Fruit fly (Drosophila melanogaster) whole organism, embryonic: ENCODE data around the gene Pino.

ENCODE experiments used
- Aef1 ChIP-seq: fragments of 200-800 bp; sonication (Bioruptor generic); IDR thresholded peaks from 3 replicates; pipeline ENCODE4 v1.3.6; 2022; ENCODE audit warnings: missing biosample characterization, missing genetic modification characterization
- BEAF-32 ChIP-seq: fragments of 200-800 bp; sonication (Bioruptor generic); optimal IDR thresholded peaks from 3 replicates; lab custom pipeline; 2017; ENCODE audit warnings: missing biosample characterization, missing genetic modification characterization, mild to moderate bottlenecking, moderate library complexity, missing genetic modification reagents
- CG10959 ChIP-seq: fragments of 200-800 bp; sonication (Bioruptor generic); IDR thresholded peaks from 2 replicates; pipeline ENCODE4 v1.3.6; 2022; ENCODE audit warnings: missing biosample characterization, missing genetic modification characterization
- CG12071 ChIP-seq: fragments of 200-800 bp; sonication (Bioruptor generic); optimal IDR thresholded peaks from 3 replicates; lab custom pipeline; 2018; ENCODE audit warnings: missing biosample characterization, mild to moderate bottlenecking, missing genetic modification characterization
- CG13775 ChIP-seq: fragments of 200-800 bp; sonication (Bioruptor generic); optimal IDR thresholded peaks from 3 replicates; lab custom pipeline; 2017; ENCODE audit warnings: missing biosample characterization, mild to moderate bottlenecking, missing genetic modification characterization
- CG14667 ChIP-seq: fragments of 200-800 bp; sonication (Bioruptor generic); IDR thresholded peaks from 2 replicates; pipeline ENCODE4 v1.3.6; 2022; ENCODE audit warnings: missing biosample characterization, missing genetic modification characterization
- CG15269 ChIP-seq: fragments of 200-800 bp; sonication (Bioruptor generic); optimal IDR thresholded peaks from 2 replicates; lab custom pipeline; 2018; ENCODE audit warnings: missing biosample characterization, mild to moderate bottlenecking, missing genetic modification characterization, moderate library complexity
- CG15601 ChIP-seq: fragments of 200-800 bp; sonication (Bioruptor generic); optimal IDR thresholded peaks from 3 replicates; lab custom pipeline; 2019; ENCODE audit warnings: missing biosample characterization, mild to moderate bottlenecking, missing genetic modification characterization, moderate library complexity
- CG17568 ChIP-seq: fragments of 200-800 bp; sonication (Bioruptor generic); optimal IDR thresholded peaks from 2 replicates; lab custom pipeline; 2018; ENCODE audit warnings: missing biosample characterization, mild to moderate bottlenecking, missing genetic modification characterization, moderate library complexity
- CG17912 ChIP-seq: fragments of 200-800 bp; sonication (Bioruptor generic); optimal IDR thresholded peaks from 2 replicates; lab custom pipeline; 2018; ENCODE audit warnings: missing biosample characterization, mild to moderate bottlenecking, missing genetic modification characterization
- CG2889 ChIP-seq: fragments of 200-800 bp; sonication (Bioruptor generic); IDR thresholded peaks from 3 replicates; pipeline ENCODE4 v1.3.6; 2022; ENCODE audit warnings: missing biosample characterization, missing genetic modification characterization
- CG32532 ChIP-seq: fragments of 200-800 bp; sonication (Bioruptor generic); IDR thresholded peaks from 2 replicates; pipeline ENCODE4 v1.3.6; 2022; ENCODE audit warnings: missing biosample characterization, missing genetic modification characterization
- CG33213 ChIP-seq: fragments of 200-800 bp; sonication (Bioruptor generic); optimal IDR thresholded peaks from 3 replicates; lab custom pipeline; 2016; ENCODE audit warnings: missing biosample characterization, missing genetic modification characterization
- CG42726 ChIP-seq: fragments of 200-800 bp; sonication (Bioruptor generic); IDR thresholded peaks from 2 replicates; pipeline ENCODE4 v1.3.6; 2022; ENCODE audit warnings: missing biosample characterization, missing genetic modification characterization; ENCODE audit not compliant: partially characterized antibody
- CG4404 ChIP-seq: fragments of 200-800 bp; sonication (Bioruptor generic); IDR thresholded peaks from 2 replicates; pipeline ENCODE4 v1.3.6; 2022; ENCODE audit warnings: missing biosample characterization, missing genetic modification characterization
- CG5180 ChIP-seq: fragments of 200-800 bp; sonication (Bioruptor generic); optimal IDR thresholded peaks from 3 replicates; lab custom pipeline; 2017; ENCODE audit warnings: missing biosample characterization, missing genetic modification characterization, mild to moderate bottlenecking, moderate library complexity, missing genetic modification reagents
- CG6254 ChIP-seq: fragments of 200-800 bp; sonication (Bioruptor generic); optimal IDR thresholded peaks from 3 replicates; lab custom pipeline; 2017; ENCODE audit warnings: mild to moderate bottlenecking, missing biosample characterization, missing genetic modification reagents, missing genetic modification characterization
- CG6791 ChIP-seq: fragments of 200-800 bp; sonication (Bioruptor generic); IDR thresholded peaks from 3 replicates; pipeline ENCODE4 v1.3.6; 2022; ENCODE audit warnings: missing biosample characterization, missing genetic modification characterization; ENCODE audit not compliant: partially characterized antibody
- CG8924 ChIP-seq: fragments of 200-800 bp; optimal IDR thresholded peaks from 3 replicates; lab custom pipeline; 2019; ENCODE audit warnings: missing biosample characterization, mild to moderate bottlenecking, missing genetic modification characterization, moderate library complexity
- CG8944 ChIP-seq: fragments of 200-800 bp; sonication (Bioruptor generic); optimal IDR thresholded peaks from 3 replicates; lab custom pipeline; 2016; ENCODE audit warnings: missing biosample characterization, missing genetic modification characterization
- Dek ChIP-seq: fragments of 200-800 bp; sonication (Bioruptor generic); optimal IDR thresholded peaks from 3 replicates; lab custom pipeline; 2019; ENCODE audit warnings: missing biosample characterization, mild to moderate bottlenecking, missing genetic modification characterization, moderate library complexity
- E2f1 ChIP-seq: fragments of 200-800 bp; sonication (Bioruptor generic); IDR thresholded peaks from 2 replicates; pipeline ENCODE4 v1.3.6; 2022; ENCODE audit warnings: missing biosample characterization, missing genetic modification characterization
- HLH54F ChIP-seq: fragments of 200-800 bp; sonication (Bioruptor generic); optimal IDR thresholded peaks from 3 replicates; lab custom pipeline; 2016; ENCODE audit warnings: missing biosample characterization, missing genetic modification characterization
- Hey ChIP-seq: fragments of 200-800 bp; sonication (Bioruptor generic); optimal IDR thresholded peaks from 3 replicates; lab custom pipeline; 2018; ENCODE audit warnings: missing biosample characterization, mild to moderate bottlenecking, missing genetic modification characterization
- HmgD ChIP-seq: fragments of 200-800 bp; sonication (Bioruptor generic); optimal IDR thresholded peaks from 3 replicates; lab custom pipeline; 2016; ENCODE audit warnings: missing biosample characterization, missing genetic modification characterization
- Hr78 ChIP-seq, 2 experiments: fragments of 200-800 bp in 1 of 2; fragments of >200 bp in 1 of 2; sonication (Bioruptor generic) in 1 of 2; optimal IDR thresholded peaks; 2 replicates each; lab custom pipeline; 2017 to 2019; ENCODE audit warnings: missing biosample characterization in 2 of 2, missing genetic modification characterization in 2 of 2, mild to moderate bottlenecking in 1 of 2, moderate library complexity in 1 of 2
- Lpt ChIP-seq: fragments of >200 bp; optimal IDR thresholded peaks from 2 replicates; lab custom pipeline; 2018; ENCODE audit warnings: missing biosample characterization, missing genetic modification characterization
- Med ChIP-seq: fragments of 200-800 bp; sonication (Bioruptor generic); peaks from one replicate; lab custom pipeline; 2016; ENCODE audit warnings: missing biosample characterization, missing genetic modification characterization, mild to moderate bottlenecking, inconsistent platforms, moderate library complexity
- NfI ChIP-seq: fragments of 200-800 bp; sonication (Bioruptor generic); optimal IDR thresholded peaks from 3 replicates; lab custom pipeline; 2018; ENCODE audit warnings: missing biosample characterization, mild to moderate bottlenecking, missing genetic modification characterization, moderate library complexity
- Ptx1 ChIP-seq: fragments of 200-800 bp; sonication (Bioruptor generic); IDR thresholded peaks from 2 replicates; pipeline ENCODE4 v1.3.6; 2022; ENCODE audit warnings: missing biosample characterization, missing genetic modification characterization
- Rfx ChIP-seq: fragments of 200-800 bp; sonication (Bioruptor generic); IDR thresholded peaks from 2 replicates; pipeline ENCODE4 v1.3.6; 2022; ENCODE audit warnings: missing biosample characterization, missing genetic modification characterization
- Stat92E ChIP-seq, 3 experiments: fragments of >200 bp in 2 of 3; fragments of 200-800 bp in 1 of 3; sonication (Bioruptor generic) in 1 of 3; optimal IDR thresholded peaks; 2 replicates each; lab custom pipeline; 2017 to 2019; ENCODE audit warnings: missing biosample characterization in 3 of 3, missing genetic modification characterization in 3 of 3, mild to moderate bottlenecking in 1 of 3, moderate library complexity in 1 of 3
- btn ChIP-seq: fragments of 200-800 bp; sonication (Bioruptor generic); optimal IDR thresholded peaks from 2 replicates; lab custom pipeline; 2016; ENCODE audit warnings: missing biosample characterization, missing genetic modification characterization
- croc ChIP-seq: fragments of 200-800 bp; sonication (Bioruptor generic); conservative IDR thresholded peaks from 3 replicates; pipeline ENCODE4 v1.3.6; 2022; ENCODE audit warnings: missing biosample characterization, missing genetic modification characterization
- dmrt11E ChIP-seq: fragments of 200-800 bp; sonication (Bioruptor generic); optimal IDR thresholded peaks from 3 replicates; lab custom pipeline; 2018; ENCODE audit warnings: missing biosample characterization, mild to moderate bottlenecking, missing genetic modification characterization, moderate library complexity
- gt ChIP-seq: fragments of 200-800 bp; sonication (Bioruptor generic); IDR thresholded peaks from 2 replicates; pipeline ENCODE4 v1.3.6; 2022; ENCODE audit warnings: missing biosample characterization, missing genetic modification characterization
- ham ChIP-seq: fragments of 200-800 bp; sonication (Bioruptor generic); IDR thresholded peaks from 2 replicates; pipeline ENCODE4 v1.3.6; 2022; ENCODE audit warnings: missing biosample characterization, missing genetic modification characterization
- her ChIP-seq: fragments of 200-800 bp; sonication (Bioruptor generic); optimal IDR thresholded peaks from 2 replicates; lab custom pipeline; 2016; ENCODE audit warnings: missing biosample characterization, missing genetic modification characterization
- kni ChIP-seq: fragments of 200-800 bp; sonication (Bioruptor generic); optimal IDR thresholded peaks from 3 replicates; lab custom pipeline; 2017; ENCODE audit warnings: mild to moderate bottlenecking, missing biosample characterization, missing genetic modification reagents, missing genetic modification characterization
- lov ChIP-seq, 2 experiments: fragments of 200-800 bp in 1 of 2; fragments of >200 bp in 1 of 2; sonication (Bioruptor generic) in 1 of 2; IDR thresholded peaks in 1 of 2; optimal IDR thresholded peaks in 1 of 2; 2 replicates in 1 of 2; 3 replicates in 1 of 2; pipeline versions ENCODE4 v1.3.6 to Lab custom; 2017 to 2022; ENCODE audit warnings: missing biosample characterization in 1 of 2, missing genetic modification characterization in 1 of 2
- pum ChIP-seq: fragments of 200-800 bp; sonication (Bioruptor generic); optimal IDR thresholded peaks from 2 replicates; lab custom pipeline; 2016; ENCODE audit warnings: missing biosample characterization, missing genetic modification characterization
- pzg ChIP-seq: fragments of 200-800 bp; sonication (Bioruptor generic); optimal IDR thresholded peaks from 3 replicates; lab custom pipeline; 2018; ENCODE audit warnings: missing biosample characterization, mild to moderate bottlenecking, missing genetic modification characterization, moderate library complexity
- ro ChIP-seq: fragments of 200-800 bp; sonication (Bioruptor generic); IDR thresholded peaks from 2 replicates; pipeline ENCODE4 v1.3.6; 2022; ENCODE audit warnings: missing biosample characterization, missing genetic modification characterization
- sens ChIP-seq: fragments of 200-800 bp; sonication (Bioruptor generic); peaks from one replicate; lab custom pipeline; 2016; ENCODE audit warnings: missing biosample characterization, missing genetic modification characterization
- shn ChIP-seq: fragments of 200-800 bp; sonication (Bioruptor generic); optimal IDR thresholded peaks from 3 replicates; lab custom pipeline; 2016; ENCODE audit warnings: missing biosample characterization, missing genetic modification characterization
- sim ChIP-seq: fragments of 200-800 bp; sonication (Bioruptor generic); IDR thresholded peaks from 2 replicates; pipeline ENCODE4 v1.3.6; 2022; ENCODE audit warnings: missing biosample characterization, missing genetic modification characterization
- vnd ChIP-seq: fragments of 200-800 bp; sonication (Bioruptor generic); IDR thresholded peaks from 3 replicates; pipeline ENCODE4 v1.3.6; 2022; ENCODE audit warnings: missing biosample characterization, missing genetic modification characterization; ENCODE audit not compliant: partially characterized antibody
- vvl ChIP-seq: fragments of 200-800 bp; sonication (Bioruptor generic); IDR thresholded peaks from 2 replicates; pipeline ENCODE4 v1.3.6; 2022; ENCODE audit warnings: missing biosample characterization, missing genetic modification characterization

Gene Pino

DNA sequence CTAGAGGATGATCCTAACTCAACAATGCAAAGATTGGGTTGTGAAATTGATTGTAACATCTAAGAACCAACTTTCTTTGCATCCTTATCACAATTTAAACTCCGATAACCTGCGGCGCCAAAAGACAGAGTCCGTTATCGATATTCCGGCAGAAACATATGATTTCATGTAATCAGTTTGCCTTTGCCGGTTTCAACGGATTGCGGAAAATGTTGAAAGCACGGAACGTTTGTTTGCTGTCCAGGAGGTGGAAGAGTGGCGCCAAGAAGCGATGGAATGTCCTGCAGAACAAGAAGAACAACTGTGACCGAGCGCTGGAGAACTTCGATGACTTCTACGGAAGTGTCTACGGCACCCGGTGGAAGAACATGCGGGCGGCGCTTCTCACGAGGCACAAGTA, 18.9 kb upstream of the Pino start (continued):
- TF ChIP-seq Hr78 (GFP tag; optimal IDR thresholded peaks at IDR 0.05; lab: Kevin White, UChicago) (no peak), Med (GFP tag; lab: Kevin White, UChicago) (no peak), vnd (GFP tag; lab: Robert Waterston, UW) (peak; percentile 46; the same call in 1 of the 3 replicates), lov (optimal IDR thresholded peaks at IDR 0.05; lab: Kevin White, UChicago) (no peak), lov (GFP tag; IDR thresholded peaks at IDR 0.05; lab: Robert Waterston, UW) (no peak), Dek (tag; lab: Kevin White, UChicago) (no peak), CG15269 (tag; lab: Kevin White, UChicago) (no peak), CG10959 (GFP tag; lab: Robert Waterston, UW) (no peak), CG14667 (GFP tag; lab: Robert Waterston, UW) (no peak), CG5180 (GFP tag; lab: Kevin White, UChicago) (no peak), ham (no peak), E2f1 (GFP tag; lab: Robert Waterston, UW) (no peak), CG15601 (tag; lab: Kevin White, UChicago) (peak; percentile 19), CG2889 (no peak), kni (no peak), CG17912 (GFP tag; lab: Kevin White, UChicago) (no peak), Hey (tag; lab: Kevin White, UChicago) (no peak), BEAF-32 (peak; percentile 47), ro (GFP tag; lab: Robert Waterston, UW) (no peak), gt (GFP tag; lab: Robert Waterston, UW) (no peak), CG6791 (GFP tag; lab: Robert Waterston, UW) (0 out of 3 replicates have a peak, but pooled peaks have one; percentile 47), Aef1 (GFP tag; lab: Robert Waterston, UW) (no peak), CG8944 (no peak), CG42726 (no peak), Ptx1 (GFP tag; lab: Robert Waterston, UW) (no peak), CG33213 (no peak), HLH54F (no peak), pzg (GFP tag; lab: Kevin White, UChicago) (peak; percentile 30), CG32532 (GFP tag; lab: Robert Waterston, UW) (no peak), NfI (GFP tag; lab: Kevin White, UChicago) (no peak), CG13775 (no peak), her (GFP tag; lab: Kevin White, UChicago) (no peak), sens (peak; percentile 16), croc (GFP tag; lab: Robert Waterston, UW) (no peak)

DNA sequence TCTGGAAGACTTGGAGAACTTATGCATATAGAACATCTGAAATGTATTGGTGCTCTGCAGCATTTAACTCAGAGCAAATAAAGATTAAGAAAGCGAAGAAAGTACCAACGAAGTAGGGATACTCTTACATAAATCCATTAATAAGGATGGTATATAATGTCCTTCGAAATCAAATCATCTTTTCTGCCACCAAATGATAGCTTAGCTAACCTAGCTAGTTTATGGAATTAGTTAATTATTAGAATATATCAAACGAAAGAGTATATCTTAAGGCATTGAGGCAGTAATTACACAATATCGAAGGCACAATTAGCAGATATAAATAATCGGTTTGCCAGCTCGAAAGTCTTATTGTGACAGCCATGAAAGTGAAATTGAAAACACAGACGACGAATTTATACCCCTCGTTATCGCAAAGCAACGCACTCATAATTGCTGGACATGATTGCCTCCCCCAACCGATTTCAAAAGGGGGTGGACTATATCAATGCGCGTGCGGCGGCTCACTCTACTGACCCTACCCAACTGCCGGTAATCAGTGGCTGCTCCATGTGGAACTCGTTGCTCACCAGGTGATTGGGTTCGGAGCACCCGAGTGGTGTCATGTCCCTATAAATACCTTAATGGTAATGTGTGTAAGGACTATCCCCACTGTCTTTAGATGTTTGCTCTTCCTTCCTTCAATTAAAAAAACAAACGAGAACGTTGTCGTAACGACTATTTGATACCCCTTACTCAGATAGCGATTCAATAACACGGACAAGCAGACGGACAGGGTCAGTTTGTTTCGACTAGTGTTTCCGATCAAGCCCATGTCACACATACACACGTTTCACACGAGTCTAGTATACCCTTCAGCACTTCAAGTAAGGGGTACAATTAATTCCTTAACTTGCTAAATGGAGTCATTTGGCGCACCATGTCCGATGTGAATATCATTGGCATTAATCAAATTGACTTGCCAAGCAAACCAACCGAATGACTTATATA, 15.9 kb upstream of the Pino start:
- no peak for TF ChIP-seq Stat92E (GFP tag; optimal IDR thresholded peaks at IDR 0.05; lab: Kevin White, UChicago)
- peak; percentile 9 for TF ChIP-seq CG17568 (GFP tag; lab: Kevin White, UChicago)
- no peak for TF ChIP-seq btn (GFP tag; lab: Kevin White, UChicago)
- TF ChIP-seq shn: no peak
- TF ChIP-seq CG8924 (tag; lab: Kevin White, UChicago): peak; percentile 58
- TF ChIP-seq Rfx: peak; percentile 23; the same call in 1 of the 2 replicates
- TF ChIP-seq HmgD (GFP tag; lab: Kevin White, UChicago): no peak
- TF ChIP-seq CG12071 (GFP tag; lab: Kevin White, UChicago): peak; percentile 65
- peak; percentile 47 for TF ChIP-seq dmrt11E (tag; lab: Kevin White, UChicago)
- TF ChIP-seq CG10959 (GFP tag; lab: Robert Waterston, UW): no peak
- TF ChIP-seq Lpt: no peak
- peak; percentile 10 for TF ChIP-seq pum
- TF ChIP-seq lov (optimal IDR thresholded peaks at IDR 0.05; lab: Kevin White, UChicago): no peak
- no peak for TF ChIP-seq lov (GFP tag; IDR thresholded peaks at IDR 0.05; lab: Robert Waterston, UW)
- TF ChIP-seq CG6254 (GFP tag; lab: Kevin White, UChicago): peak; percentile 21
- peak; percentile 79 for TF ChIP-seq vvl (GFP tag; lab: Robert Waterston, UW)
- peak; percentile 29; the same call in 1 of the 2 replicates for TF ChIP-seq sim (GFP tag; lab: Robert Waterston, UW)
- 0 out of 2 replicates have a peak, but pooled peaks have one; percentile 27 for TF ChIP-seq CG4404 (GFP tag; lab: Robert Waterston, UW)
